Worm (Caenorhabditis elegans) whole organism, dauer: Measurements from ENCODE around the gene rsr-2.

Experiments
- unc-62 ChIP-seq: sonication (generic microtip); optimal IDR thresholded peaks from 2 replicates; lab custom pipeline; 2017; ENCODE audit warnings: missing biosample characterization, missing genetic modification reagents, missing genetic modification characterization

rsr-2 gene

DNA sequence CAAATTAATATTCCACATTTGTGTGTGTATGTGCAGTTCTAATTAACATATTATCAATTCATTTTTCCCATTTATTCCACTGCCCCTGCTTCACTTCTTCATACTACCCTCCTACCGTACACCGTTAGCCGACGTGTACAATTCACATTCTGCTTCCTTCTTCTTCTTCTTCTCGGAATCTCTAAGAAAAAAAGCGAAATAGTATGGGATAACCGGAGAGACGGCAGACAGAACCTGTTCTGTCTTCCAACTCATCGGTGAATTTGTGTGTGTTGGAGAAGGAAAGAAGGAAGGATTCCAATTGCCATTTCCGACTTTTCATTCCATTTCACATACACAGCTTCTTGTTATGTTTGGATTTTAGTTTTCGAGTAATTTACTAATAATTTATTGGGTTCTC is 12.4 kb downstream of the rsr-2 start:
- TF ChIP-seq unc-62 (GFP tag; lab: Kevin White, UChicago) = no peak

ce11 chrII:12239449-12239848 is 14.3 kb downstream of the rsr-2 start:
- no peak for TF ChIP-seq unc-62 (GFP tag; lab: Kevin White, UChicago)

- no peak for TF ChIP-seq unc-62 (GFP tag; lab: Kevin White, UChicago)
Observed at ce11 chrII:12240088-12240487, 14.9 kb downstream of the rsr-2 start, which contains the start of gene txdc-12.1. txdc-12.1 (plus strand) TSS chrII:12240388.

- no peak for TF ChIP-seq unc-62 (GFP tag; lab: Kevin White, UChicago)
Observed at ce11 chrII:12241792-12242191, 16.6 kb downstream of the rsr-2 start.

DNA sequence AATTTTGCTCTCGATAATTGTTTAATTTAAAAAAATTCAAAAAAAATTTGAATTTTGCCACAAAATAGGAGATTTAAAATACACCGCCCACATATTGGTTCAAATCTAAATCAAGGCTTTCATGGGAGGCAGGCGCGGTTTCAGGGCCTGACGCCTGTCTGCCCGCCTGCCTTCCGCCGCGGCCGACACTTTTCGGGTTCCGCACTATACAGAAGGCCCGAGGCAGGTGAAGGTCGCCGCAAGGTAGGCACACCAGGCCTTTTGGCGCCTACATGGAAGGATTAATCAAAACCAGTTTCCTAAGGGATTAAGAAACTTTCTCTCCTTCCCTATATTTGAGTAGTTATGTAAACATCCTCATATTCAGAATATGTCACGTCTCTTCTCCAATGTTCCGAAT is 17.4 kb downstream of the rsr-2 start, which contains the start of gene Y57A10A.24:
TSS of gene Y57A10A.24 (plus strand) at position 396 of the 400 bp plus-strand sequence.
- no peak for TF ChIP-seq unc-62 (GFP tag; lab: Kevin White, UChicago)

ce11 chrII:12249042-12249441 is 23.9 kb downstream of the rsr-2 start, which contains the start of gene tag-276:
tag-276 (minus strand) TSS chrII:12249142.
- TF ChIP-seq unc-62 (GFP tag; lab: Kevin White, UChicago) = no peak

- no peak for TF ChIP-seq unc-62 (GFP tag; lab: Kevin White, UChicago)
Observed at ce11 chrII:12255545-12256233, 30.5 kb downstream of the rsr-2 start.

DNA sequence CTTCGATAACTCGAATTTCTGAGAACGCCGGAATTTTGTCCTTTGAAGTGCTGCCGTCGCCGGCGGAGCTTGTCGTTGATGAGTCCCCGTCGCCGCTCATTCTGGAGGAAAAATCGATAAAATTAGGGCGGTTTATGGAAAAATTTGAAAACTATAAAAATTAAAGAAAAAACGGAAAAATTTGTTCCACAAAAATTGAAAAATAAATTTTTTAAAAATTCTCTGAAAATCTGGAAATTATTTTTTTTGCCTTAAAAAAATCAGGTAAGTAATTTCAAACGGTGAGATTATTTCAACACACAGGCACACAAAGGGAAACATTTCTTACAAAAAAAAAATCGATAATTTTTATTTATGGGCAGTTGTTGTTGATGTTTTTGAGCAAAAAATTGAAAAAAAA is 31.4 kb downstream of the rsr-2 start, which contains the start of gene parn-2:
TSS of gene parn-2 (minus strand) at position 101 of the 400 bp plus-strand sequence.
- no peak for TF ChIP-seq unc-62 (GFP tag; lab: Kevin White, UChicago)

- no peak for TF ChIP-seq unc-62 (GFP tag; lab: Kevin White, UChicago)
Observed at ce11 chrII:12257095-12257494, 31.9 kb downstream of the rsr-2 start.

ce11 chrII:12260538-12260937 is 35.4 kb downstream of the rsr-2 start:
- TF ChIP-seq unc-62 (GFP tag; lab: Kevin White, UChicago) = no peak

DNA sequence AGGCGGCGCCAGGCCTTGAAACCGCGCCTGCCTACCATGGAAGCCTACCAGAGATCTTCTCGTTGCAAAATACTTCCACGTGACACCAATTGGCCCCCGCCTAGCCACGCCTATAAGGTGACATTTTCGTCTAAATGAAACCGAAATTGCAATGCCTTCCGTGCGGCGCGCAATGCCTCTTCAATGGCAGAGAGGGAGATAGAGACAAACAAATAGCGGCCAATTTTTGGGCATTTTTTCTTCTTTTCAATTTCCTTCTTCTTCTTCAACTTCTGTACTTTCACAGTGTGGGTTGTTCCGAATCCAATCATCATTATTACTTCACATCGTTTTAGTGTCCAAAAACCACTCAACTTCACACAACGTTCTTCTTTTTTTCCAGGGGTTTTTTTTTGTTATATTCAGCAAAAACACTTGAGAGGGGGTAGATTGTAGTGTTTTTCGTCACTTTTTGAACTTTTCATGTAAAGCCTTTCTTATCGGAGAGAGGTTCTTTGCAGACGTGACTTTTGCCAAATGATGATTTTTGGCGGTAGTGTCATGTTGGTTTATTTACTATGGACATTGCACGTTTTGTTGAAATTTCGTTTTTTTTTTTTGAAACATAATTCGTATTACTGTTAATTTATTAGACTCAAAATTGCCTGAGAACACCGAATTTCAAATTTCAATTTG is 36.1 kb downstream of the rsr-2 start:
- TF ChIP-seq unc-62 (GFP tag; lab: Kevin White, UChicago) = no peak

ce11 chrII:12262567-12262966 is 37.4 kb downstream of the rsr-2 start:
- TF ChIP-seq unc-62 (GFP tag; lab: Kevin White, UChicago) = no peak

DNA sequence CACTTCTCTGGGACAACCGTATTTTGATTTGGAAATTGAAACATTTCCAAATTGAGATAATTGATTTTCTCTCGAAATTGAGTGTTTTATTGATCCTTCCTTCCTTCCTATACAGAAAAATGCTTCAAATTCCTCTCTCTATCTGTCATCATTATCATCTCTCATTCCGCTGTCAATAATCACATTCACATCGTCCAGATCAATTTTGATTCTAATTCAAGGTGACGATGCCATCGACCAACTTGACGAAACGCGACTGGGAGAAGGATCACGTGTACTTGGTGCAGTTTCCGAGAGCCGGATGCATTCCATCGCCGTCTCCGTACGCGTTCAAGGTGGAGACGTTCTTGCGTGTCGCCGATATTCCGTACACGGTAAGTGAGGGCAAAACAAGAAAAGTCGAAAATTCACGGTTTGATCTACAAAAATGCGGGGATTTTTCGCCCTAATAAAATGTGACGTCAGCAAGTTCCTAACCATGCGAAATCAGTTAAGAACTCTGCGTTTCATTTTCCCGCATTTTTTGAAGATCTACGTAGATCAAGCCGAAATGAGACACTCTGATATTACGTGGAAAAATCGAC is 38.9 kb downstream of the rsr-2 start, which contains the start of gene faxc-1:
TSS of gene faxc-1 (plus strand) at position 222 of the 584 bp plus-strand sequence.
- TF ChIP-seq unc-62 (GFP tag; lab: Kevin White, UChicago) = no peak

- TF ChIP-seq unc-62 (GFP tag; lab: Kevin White, UChicago) = no peak
Observed at ce11 chrII:12264847-12265246, 39.7 kb downstream of the rsr-2 start.

- no peak for TF ChIP-seq unc-62 (GFP tag; lab: Kevin White, UChicago)
Observed at ce11 chrII:12266145-12266544, 41.0 kb downstream of the rsr-2 start, which contains the start of gene tric-1B.1. tric-1B.1 (minus strand) TSS chrII:12266245.

DNA sequence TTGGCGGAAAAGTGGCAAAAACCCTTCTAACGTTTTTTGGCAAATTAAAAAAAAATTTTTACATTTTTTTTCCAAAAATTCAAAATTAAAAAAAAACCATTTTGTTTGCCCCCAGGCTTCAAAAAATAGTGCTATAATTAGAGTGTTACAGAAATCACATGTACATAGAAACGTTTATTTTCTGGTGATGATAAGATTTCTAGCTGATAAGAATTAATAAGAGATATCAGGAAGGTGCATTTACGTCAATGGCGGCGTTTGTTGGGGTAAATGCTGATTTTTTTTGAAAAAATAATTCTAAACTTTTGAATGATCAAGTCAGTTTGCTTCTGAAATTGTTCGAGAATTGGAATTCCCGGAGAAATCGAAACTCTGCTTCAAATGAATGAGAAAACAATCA is 41.6 kb downstream of the rsr-2 start:
- no peak for TF ChIP-seq unc-62 (GFP tag; lab: Kevin White, UChicago)
